Worm (Caenorhabditis elegans) whole organism, L4 larva: ENCODE results near the gene alh-11.

ENCODE experiments used
- D1046.2 ChIP-seq: fragments of 200-800 bp; sonication (Bioruptor generic); IDR thresholded peaks from 2 replicates; pipeline ENCODE4 v1.3.6; 2022; ENCODE audit warnings: missing genetic modification characterization, missing compliant biosample characterization
- F44E2.7 ChIP-seq: fragments of 200-800 bp; sonication (Bioruptor generic); IDR thresholded peaks from 2 replicates; pipeline ENCODE4 v2.1.2; 2022; ENCODE audit warnings: missing genetic modification characterization, missing compliant biosample characterization
- F49E8.2 ChIP-seq: sonication (generic microtip); optimal IDR thresholded peaks from 2 replicates; lab custom pipeline; 2016; ENCODE audit warnings: missing compliant biosample characterization, mild to moderate bottlenecking, missing genetic modification characterization, borderline replicate concordance
- Y105C5A.15 ChIP-seq: fragments of 200-800 bp; sonication (Bioruptor generic); IDR thresholded peaks from 2 replicates; pipeline ENCODE4 v1.3.6; 2022; ENCODE audit warnings: missing genetic modification characterization, missing compliant biosample characterization
- Y5F2A.4 ChIP-seq: fragments of 200-800 bp; sonication (Bioruptor generic); optimal IDR thresholded peaks from 2 replicates; lab custom pipeline; 2018; ENCODE audit warnings: mild to moderate bottlenecking, missing genetic modification characterization, missing compliant biosample characterization
- aha-1 ChIP-seq: fragments of 150-350 bp; peaks from one replicate; lab custom pipeline; 2014; ENCODE audit warnings: missing biosample characterization, missing genetic modification characterization
- aly-2 ChIP-seq: sonication (generic microtip); optimal IDR thresholded peaks from 2 replicates; lab custom pipeline; 2018; ENCODE audit warnings: missing biosample characterization, missing genetic modification characterization
- ama-1 ChIP-seq: fragments of 150-350 bp; optimal IDR thresholded peaks from 2 replicates; lab custom pipeline; 2014; ENCODE audit warnings: inconsistent platforms, mixed read lengths
- attf-4 ChIP-seq: sonication (generic microtip); optimal IDR thresholded peaks from 3 replicates; lab custom pipeline; 2017; ENCODE audit warnings: missing biosample characterization, missing genetic modification characterization
- ces-1 ChIP-seq: fragments of 150-350 bp; sonication (generic microtip); optimal IDR thresholded peaks from 4 replicates; lab custom pipeline; 2014; ENCODE audit warnings: missing biosample characterization, missing genetic modification reagents, missing genetic modification characterization
- daf-12 ChIP-seq: fragments of 150-350 bp; optimal IDR thresholded peaks from 2 replicates; lab custom pipeline; 2014; ENCODE audit warnings: missing biosample characterization, missing genetic modification reagents, missing genetic modification characterization
- daf-19 ChIP-seq: fragments of 200-800 bp; sonication (Bioruptor generic); conservative IDR thresholded peaks from 2 replicates; pipeline ENCODE4 v1.3.6; 2022; ENCODE audit warnings: missing genetic modification characterization, missing compliant biosample characterization
- dmd-8 ChIP-seq: fragments of 200-800 bp; sonication (Bioruptor generic); IDR thresholded peaks from 2 replicates; pipeline ENCODE4 v1.3.6; 2022; ENCODE audit warnings: missing genetic modification characterization, missing compliant biosample characterization
- dmd-9 ChIP-seq: fragments of 200-800 bp; sonication (Bioruptor generic); IDR thresholded peaks from 2 replicates; pipeline ENCODE4 v1.3.6; 2022; ENCODE audit warnings: missing genetic modification reagents, missing genetic modification characterization, missing compliant biosample characterization
- dve-1 ChIP-seq: sonication (generic microtip); optimal IDR thresholded peaks from 2 replicates; lab custom pipeline; 2017; ENCODE audit warnings: antibody characterized with exemption, mild to moderate bottlenecking, missing genetic modification characterization, missing compliant biosample characterization; ENCODE audit not compliant: insufficient read depth
- hif-1 ChIP-seq, 2 experiments: sonication (generic microtip); optimal IDR thresholded peaks; 2 replicates each; lab custom pipeline; 2016 to 2017; ENCODE audit warnings: missing compliant biosample characterization in 2 of 2, missing genetic modification characterization in 2 of 2, missing genetic modification reagents in 2 of 2, missing genotype in 2 of 2, mild to moderate bottlenecking in 1 of 2
- lin-13 ChIP-seq: fragments of 150-350 bp; optimal IDR thresholded peaks from 2 replicates; lab custom pipeline; 2014; ENCODE audit warnings: missing biosample characterization, missing genetic modification reagents, missing genetic modification characterization
- lin-15B ChIP-seq: fragments of 150-350 bp; sonication (generic microtip); optimal IDR thresholded peaks from 3 replicates; lab custom pipeline; 2014; ENCODE audit warnings: missing biosample characterization, missing genetic modification characterization
- lin-29 ChIP-seq: fragments of 200-800 bp; sonication (Bioruptor generic); IDR thresholded peaks from 2 replicates; pipeline ENCODE4 v1.3.6; 2022; ENCODE audit warnings: missing genetic modification reagents, missing genetic modification characterization, missing compliant biosample characterization
- madf-9 ChIP-seq: fragments of 200-800 bp; sonication (Bioruptor generic); conservative IDR thresholded peaks from 2 replicates; pipeline ENCODE4 v1.3.6; 2022; ENCODE audit warnings: missing genetic modification reagents, missing genetic modification characterization, missing compliant biosample characterization
- mdl-1 ChIP-seq, 2 experiments: fragments of 150-350 bp in 1 of 2; sonication (generic microtip) in 1 of 2; optimal IDR thresholded peaks; 2 replicates each; lab custom pipeline; 2014 to 2017; ENCODE audit warnings: missing biosample characterization in 2 of 2, missing genetic modification characterization in 2 of 2
- mdt-29 ChIP-seq: fragments of 200-800 bp; sonication (Bioruptor generic); IDR thresholded peaks from 2 replicates; pipeline ENCODE4 v1.3.6; 2022; ENCODE audit warnings: missing genetic modification reagents, missing genetic modification characterization, missing compliant biosample characterization
- nhr-10 ChIP-seq: fragments of 150-350 bp; optimal IDR thresholded peaks from 2 replicates; lab custom pipeline; 2014; ENCODE audit warnings: missing biosample characterization, missing genetic modification characterization
- nhr-11 ChIP-seq: fragments of 150-350 bp; optimal IDR thresholded peaks from 2 replicates; lab custom pipeline; 2014; ENCODE audit warnings: missing biosample characterization, missing genetic modification characterization
- nhr-237 ChIP-seq: sonication (generic microtip); optimal IDR thresholded peaks from 2 replicates; lab custom pipeline; 2017; ENCODE audit warnings: missing biosample characterization, missing genetic modification characterization
- nhr-25 ChIP-seq: sonication (generic microtip); optimal IDR thresholded peaks from 2 replicates; lab custom pipeline; 2017; ENCODE audit warnings: missing genetic modification characterization, mild to moderate bottlenecking, missing compliant biosample characterization, antibody characterized with exemption, moderate library complexity, borderline replicate concordance; ENCODE audit not compliant: insufficient read depth
- nhr-28 ChIP-seq: fragments of 150-350 bp; optimal IDR thresholded peaks from 2 replicates; lab custom pipeline; 2014; ENCODE audit warnings: missing biosample characterization, missing genetic modification characterization
- nhr-42 ChIP-seq: fragments of 200-800 bp; sonication (Bioruptor generic); IDR thresholded peaks from 2 replicates; pipeline ENCODE4 v1.3.6; 2022; ENCODE audit warnings: missing genetic modification characterization, missing compliant biosample characterization
- nhr-6 ChIP-seq: fragments of 150-350 bp; optimal IDR thresholded peaks from 2 replicates; lab custom pipeline; 2014; ENCODE audit warnings: missing biosample characterization, missing genetic modification characterization
- nhr-77 ChIP-seq: fragments of 150-350 bp; optimal IDR thresholded peaks from 2 replicates; lab custom pipeline; 2014; ENCODE audit warnings: missing biosample characterization, missing genetic modification characterization
- saeg-2 ChIP-seq: fragments of 200-800 bp; sonication (Bioruptor generic); IDR thresholded peaks from 2 replicates; pipeline ENCODE4 v1.3.6; 2022; ENCODE audit warnings: missing genetic modification reagents, missing genetic modification characterization, missing compliant biosample characterization
- set-16 ChIP-seq: fragments of 200-800 bp; sonication (Bioruptor generic); IDR thresholded peaks from 2 replicates; pipeline ENCODE4 v1.3.6; 2022; ENCODE audit warnings: missing genetic modification reagents, missing genetic modification characterization, missing compliant biosample characterization
- snpc-4 ChIP-seq: fragments of 150-350 bp; optimal IDR thresholded peaks from 2 replicates; lab custom pipeline; 2014; ENCODE audit warnings: missing biosample characterization, missing genetic modification characterization
- spr-1 ChIP-seq: sonication (generic microtip); optimal IDR thresholded peaks from 2 replicates; lab custom pipeline; 2016; ENCODE audit warnings: mild to moderate bottlenecking, missing genetic modification characterization, missing compliant biosample characterization
- tag-97 ChIP-seq: fragments of 200-800 bp; sonication (Bioruptor generic); IDR thresholded peaks from 2 replicates; pipeline ENCODE4 v1.3.6; 2022; ENCODE audit warnings: missing genetic modification characterization, missing compliant biosample characterization
- unc-39 ChIP-seq: sonication (generic microtip); optimal IDR thresholded peaks from 2 replicates; lab custom pipeline; 2017; ENCODE audit warnings: missing biosample characterization, missing genetic modification characterization
- unc-62 ChIP-seq, 3 experiments: fragments of 150-350 bp in 1 of 3; sonication (generic microtip); optimal IDR thresholded peaks in 2 of 3; peaks in 1 of 3; 1 replicate in 1 of 3; 2 replicates in 2 of 3; lab custom pipeline; 2014 to 2017; ENCODE audit warnings: missing biosample characterization in 3 of 3, missing genetic modification characterization in 3 of 3, missing genetic modification reagents in 3 of 3, missing genotype in 1 of 3
- zfp-3 ChIP-seq: fragments of 200-800 bp; sonication (Bioruptor generic); conservative IDR thresholded peaks from 2 replicates; pipeline ENCODE4 v1.3.6; 2022; ENCODE audit warnings: missing genetic modification reagents, missing genetic modification characterization, missing compliant biosample characterization
- ztf-11 ChIP-seq: fragments of 150-350 bp; optimal IDR thresholded peaks from 2 replicates; lab custom pipeline; 2014; ENCODE audit warnings: missing biosample characterization, missing genetic modification characterization

Gene alh-11

ce11 chrIII:778771-779170, at the start of gene alh-11:
alh-11 (minus strand) TSS chrIII:778871.
- TF ChIP-seq F44E2.7 (GFP tag; lab: Robert Waterston, UW) = no peak
- no peak for TF ChIP-seq zfp-3
- no peak for TF ChIP-seq F49E8.2 (tag; lab: Kevin White, UChicago)
- TF ChIP-seq nhr-28 (tag; lab: Kevin White, UChicago) = no peak
- no peak for TF ChIP-seq daf-12 (tag; lab: Kevin White, UChicago)
- TF ChIP-seq unc-39 = no peak
- no peak for TF ChIP-seq tag-97 (GFP tag; lab: Robert Waterston, UW)
- no peak for TF ChIP-seq snpc-4 (tag; lab: Kevin White, UChicago)
- TF ChIP-seq nhr-10 (tag; lab: Kevin White, UChicago) = no peak

ce11 chrIII:825256-825655, 46.6 kb upstream of the alh-11 start:
- TF ChIP-seq nhr-28 (tag; lab: Kevin White, UChicago) (no peak), aha-1 (tag; lab: Kevin White, UChicago) (peak; percentile 98), D1046.2 (no peak), ama-1 (lab: Kevin White, UChicago) (no peak), spr-1 (no peak)

ce11 chrIII:822546-823272, 44.0 kb upstream of the alh-11 start, which contains the start of gene clec-149:
clec-149 (plus strand) TSS chrIII:823222.
- TF ChIP-seq nhr-11 (tag; lab: Kevin White, UChicago) = peak; percentile 10
- TF ChIP-seq hif-1 (tag; optimal IDR thresholded peaks at IDR 0.05; lab: Kevin White, UChicago) = no peak
- TF ChIP-seq, all 104 proteins: peak for 1

ce11 chrIII:819313-819712, 40.6 kb upstream of the alh-11 start:
- TF ChIP-seq dmd-8 (GFP tag; lab: Robert Waterston, UW) (no peak), set-16 (GFP tag; lab: Robert Waterston, UW) (peak; percentile 36; the same call in 1 of the 2 replicates), nhr-42 (GFP tag; lab: Robert Waterston, UW) (0 out of 2 replicates have a peak, but pooled peaks have one; percentile 10)

- TF ChIP-seq Y105C5A.15 (no peak), zfp-3 (no peak), nhr-237 (no peak), Y5F2A.4 (GFP tag; lab: Kevin White, UChicago) (no peak), ztf-11 (tag; lab: Kevin White, UChicago) (no peak), lin-15B (tag; lab: Kevin White, UChicago) (no peak), lin-13 (GFP tag; lab: Kevin White, UChicago) (no peak), nhr-25 (no peak), attf-4 (tag; lab: Kevin White, UChicago) (no peak), D1046.2 (no peak), lin-29 (GFP tag; lab: Robert Waterston, UW) (no peak), nhr-77 (no peak), spr-1 (no peak), nhr-6 (tag; lab: Kevin White, UChicago) (no peak)
Observed at ce11 chrIII:815845-816244, 37.2 kb upstream of the alh-11 start, which contains the start of gene dac-1. dac-1 (plus strand) TSS chrIII:816145.

- TF ChIP-seq daf-19 = no peak
- peak; percentile 65 for TF ChIP-seq aha-1 (tag; lab: Kevin White, UChicago)
Observed at ce11 chrIII:811544-811943, 32.9 kb upstream of the alh-11 start, which contains the start of gene daf-7. daf-7 (plus strand) TSS chrIII:811844.

ce11 chrIII:802041-802440, 23.4 kb upstream of the alh-11 start:
- TF ChIP-seq daf-12 (tag; lab: Kevin White, UChicago) = no peak
- no peak for TF ChIP-seq nhr-77
- no peak for TF ChIP-seq madf-9
- no peak for TF ChIP-seq dmd-9 (GFP tag; lab: Robert Waterston, UW)
- no peak for TF ChIP-seq aly-2
- no peak for TF ChIP-seq dve-1 (tag; lab: Kevin White, UChicago)
- no peak for TF ChIP-seq nhr-6 (tag; lab: Kevin White, UChicago)
- no peak for TF ChIP-seq mdt-29
- TF ChIP-seq unc-39 = no peak
- TF ChIP-seq mdl-1 (tag; optimal IDR thresholded peaks at IDR 0.05; lab: Kevin White, UChicago) = no peak
- TF ChIP-seq saeg-2 (GFP tag; lab: Robert Waterston, UW) = no peak
- TF ChIP-seq nhr-237 = no peak
- TF ChIP-seq lin-13 (GFP tag; lab: Kevin White, UChicago) = no peak
- TF ChIP-seq ces-1 (GFP tag; lab: Kevin White, UChicago) = no peak
- no peak for TF ChIP-seq unc-62 (GFP tag; optimal IDR thresholded peaks at IDR 0.05 in 1 of 2; lab: Kevin White, UChicago)
- TF ChIP-seq unc-62 (tag; optimal IDR thresholded peaks at IDR 0.05; lab: Kevin White, UChicago) = no peak
